Worm (Caenorhabditis elegans) whole organism, dauer: ENCODE data around the gene ZK632.14.

Experiments
- unc-62 ChIP-seq: sonication (generic microtip); optimal IDR thresholded peaks from 2 replicates; lab custom pipeline; 2017; ENCODE audit warnings: missing biosample characterization, missing genetic modification reagents, missing genetic modification characterization

The ZK632.14 gene

ce11 chrIII:9786776-9787175 lies 26.5 kb upstream of the ZK632.14 start:
- no peak for TF ChIP-seq unc-62 (GFP tag; lab: Kevin White, UChicago)

- TF ChIP-seq unc-62 (GFP tag; lab: Kevin White, UChicago): no peak
Measured at ce11 chrIII:9789083-9789482, 24.2 kb upstream of the ZK632.14 start.

ce11 chrIII:9789607-9790073 lies 23.6 kb upstream of the ZK632.14 start, which contains the start of gene R10E11.5:
R10E11.5 (minus strand) TSS chrIII:9789657.
- no peak for TF ChIP-seq unc-62 (GFP tag; lab: Kevin White, UChicago)

ce11 chrIII:9793592-9794417 lies 19.4 kb upstream of the ZK632.14 start, which contains the start of the genes R10E11.9 and mcm-6:
R10E11.9 (minus strand) TSS chrIII:9793642.
mcm-6 (plus strand) TSS chrIII:9794367.
- TF ChIP-seq unc-62 (GFP tag; lab: Kevin White, UChicago): no peak

- TF ChIP-seq unc-62 (GFP tag; lab: Kevin White, UChicago): no peak
Measured at ce11 chrIII:9796448-9796847, 16.8 kb upstream of the ZK632.14 start, which contains the start of gene srxa-10. srxa-10 (minus strand) TSS chrIII:9796548.

ce11 chrIII:9798478-9799157 lies 14.6 kb upstream of the ZK632.14 start, which contains the start of gene ZK632.2:
ZK632.2 (plus strand) TSS chrIII:9799107.
- TF ChIP-seq unc-62 (GFP tag; lab: Kevin White, UChicago): no peak

ce11 chrIII:9802045-9802444 lies 11.2 kb upstream of the ZK632.14 start:
- TF ChIP-seq unc-62 (GFP tag; lab: Kevin White, UChicago): no peak

ce11 chrIII:9804997-9805610 lies 8.1 kb upstream of the ZK632.14 start, which contains the start of gene riok-3:
riok-3 (minus strand) TSS chrIII:9805011.
- TF ChIP-seq unc-62 (GFP tag; lab: Kevin White, UChicago): no peak

ce11 chrIII:9806968-9807559 lies 6.2 kb upstream of the ZK632.14 start, which contains the start of gene ZK632.4:
ZK632.4 (minus strand) TSS chrIII:9807454.
- no peak for TF ChIP-seq unc-62 (GFP tag; lab: Kevin White, UChicago)

- TF ChIP-seq unc-62 (GFP tag; lab: Kevin White, UChicago): no peak
Measured at ce11 chrIII:9807560-9808046, 5.6 kb upstream of the ZK632.14 start.

ce11 chrIII:9808179-9808578 lies 5.1 kb upstream of the ZK632.14 start, which contains the start of gene gtap-2:
gtap-2 (plus strand) TSS chrIII:9808544.
- no peak for TF ChIP-seq unc-62 (GFP tag; lab: Kevin White, UChicago)

- no peak for TF ChIP-seq unc-62 (GFP tag; lab: Kevin White, UChicago)
Measured at ce11 chrIII:9817087-9817612, 3.9 kb downstream of the ZK632.14 start, which contains the start of gene cnx-1. cnx-1 (minus strand) TSS chrIII:9817137.

- TF ChIP-seq unc-62 (GFP tag; lab: Kevin White, UChicago): no peak
Measured at ce11 chrIII:9817894-9818293, 4.6 kb downstream of the ZK632.14 start.

- TF ChIP-seq unc-62 (GFP tag; lab: Kevin White, UChicago): no peak
Measured at ce11 chrIII:9818763-9819162, 5.5 kb downstream of the ZK632.14 start, which contains the start of gene panl-3. panl-3 (plus strand) TSS chrIII:9819056.
